Worm (Caenorhabditis elegans): ENCODE measurements around the gene ech-1.1.

DNA sequence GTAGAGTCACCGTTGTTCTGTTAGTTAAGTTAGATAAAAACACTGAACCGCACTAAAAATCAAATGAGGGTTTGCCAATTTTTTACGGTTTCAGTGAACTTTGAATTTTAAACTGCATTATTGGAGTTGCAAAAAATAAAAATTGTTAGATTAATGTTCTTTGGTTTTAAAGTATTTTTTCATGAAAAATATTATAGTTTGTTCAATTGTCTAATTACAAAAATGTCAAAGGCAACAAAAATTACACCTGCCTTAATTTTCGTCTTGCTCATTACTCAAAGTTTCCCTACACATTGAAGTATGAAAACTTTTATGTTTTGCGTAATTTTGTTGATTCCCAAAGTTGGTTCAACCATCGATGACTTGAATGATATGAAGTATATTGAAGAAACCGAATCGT, 50.5 kb downstream of the ech-1.1 start, which contains the start of gene irld-62:
- no peak for TF ChIP-seq F23B12.7 (tag; optimal IDR thresholded peaks at IDR 0.05; ENCODE audit: insufficient read depth)
- no peak for TF ChIP-seq pbrm-1 (GFP tag; IDR thresholded peaks at IDR 0.05)
- no peak for TF ChIP-seq attf-3 (GFP tag; conservative IDR thresholded peaks at IDR 0.05)
- TF ChIP-seq pha-4 (tag; optimal IDR thresholded peaks at IDR 0.05): no peak
- no peak for TF ChIP-seq ceh-79 (tag; optimal IDR thresholded peaks at IDR 0.05)
- no peak for TF ChIP-seq rcor-1 (GFP tag; IDR thresholded peaks at IDR 0.05)
- TF ChIP-seq mel-28 (tag; optimal IDR thresholded peaks at IDR 0.05; ENCODE audit: borderline replicate concordance): no peak
- no peak for TF ChIP-seq hrde-1 (tag; optimal IDR thresholded peaks at IDR 0.05; ENCODE audit: borderline replicate concordance)
- TF ChIP-seq somi-1 (GFP tag; optimal IDR thresholded peaks at IDR 0.05): no peak
- TF ChIP-seq atf-7 (tag; optimal IDR thresholded peaks at IDR 0.05): no peak
- no peak for TF ChIP-seq unc-130 (GFP tag; optimal IDR thresholded peaks at IDR 0.05)
